Fruit fly (Drosophila melanogaster) whole organism, embryonic: Measurements from ENCODE around the gene GstD5.

ENCODE experiments used
- B-H2 ChIP-seq: fragments of 200-800 bp; sonication (Bioruptor generic); optimal IDR thresholded peaks from 2 replicates; lab custom pipeline; 2018; ENCODE audit warnings: missing biosample characterization, mild to moderate bottlenecking, missing genetic modification characterization
- BEAF-32 ChIP-seq: fragments of 200-800 bp; sonication (Bioruptor generic); optimal IDR thresholded peaks from 3 replicates; lab custom pipeline; 2017; ENCODE audit warnings: missing biosample characterization, missing genetic modification characterization, mild to moderate bottlenecking, moderate library complexity, missing genetic modification reagents
- CG10959 ChIP-seq: fragments of 200-800 bp; sonication (Bioruptor generic); IDR thresholded peaks from 2 replicates; pipeline ENCODE4 v1.3.6; 2022; ENCODE audit warnings: missing biosample characterization, missing genetic modification characterization
- CG11560 ChIP-seq: fragments of 200-800 bp; sonication (Bioruptor generic); IDR thresholded peaks from 3 replicates; pipeline ENCODE4 v1.3.6; 2022; ENCODE audit warnings: missing biosample characterization, missing genetic modification characterization
- CG14014 ChIP-seq: fragments of 200-800 bp; sonication (Bioruptor generic); IDR thresholded peaks from 2 replicates; pipeline ENCODE4 v1.3.6; 2022; ENCODE audit warnings: missing biosample characterization, missing genetic modification characterization
- CG15073 ChIP-seq: fragments of 200-800 bp; sonication (Bioruptor generic); optimal IDR thresholded peaks from 2 replicates; lab custom pipeline; 2016; ENCODE audit warnings: missing biosample characterization, missing genetic modification characterization
- CG15514 ChIP-seq: fragments of 200-800 bp; sonication (Bioruptor generic); optimal IDR thresholded peaks from 3 replicates; lab custom pipeline; 2017; ENCODE audit warnings: missing biosample characterization, missing genetic modification characterization, mild to moderate bottlenecking, moderate library complexity, missing genetic modification reagents
- CG16813 ChIP-seq: fragments of 200-800 bp; sonication (Bioruptor generic); IDR thresholded peaks from 3 replicates; pipeline ENCODE4 v1.3.6; 2022; ENCODE audit warnings: missing biosample characterization, missing genetic modification characterization; ENCODE audit not compliant: partially characterized antibody
- CG18262 ChIP-seq: fragments of 200-800 bp; optimal IDR thresholded peaks from 3 replicates; lab custom pipeline; 2019; ENCODE audit warnings: missing biosample characterization, mild to moderate bottlenecking, missing genetic modification characterization, moderate library complexity
- CG2116 ChIP-seq: fragments of 200-800 bp; sonication (Bioruptor generic); optimal IDR thresholded peaks from 3 replicates; lab custom pipeline; 2018; ENCODE audit warnings: missing biosample characterization, mild to moderate bottlenecking, missing genetic modification characterization
- CG30020 ChIP-seq: fragments of 200-800 bp; optimal IDR thresholded peaks from 2 replicates; lab custom pipeline; 2019; ENCODE audit warnings: missing biosample characterization, mild to moderate bottlenecking, missing genetic modification characterization, moderate library complexity
- CG34422 ChIP-seq: fragments of 200-800 bp; sonication (Bioruptor generic); IDR thresholded peaks from 3 replicates; pipeline ENCODE4 v1.3.6; 2022; ENCODE audit warnings: missing biosample characterization, missing genetic modification characterization
- CG9437 ChIP-seq: fragments of 200-800 bp; sonication (Bioruptor generic); optimal IDR thresholded peaks from 2 replicates; lab custom pipeline; 2018; ENCODE audit warnings: missing biosample characterization, mild to moderate bottlenecking, missing genetic modification characterization
- CG9797 ChIP-seq: fragments of 200-800 bp; sonication (Bioruptor generic); optimal IDR thresholded peaks from 3 replicates; lab custom pipeline; 2018; ENCODE audit warnings: missing biosample characterization, mild to moderate bottlenecking, missing genetic modification characterization
- Dek ChIP-seq: fragments of 200-800 bp; sonication (Bioruptor generic); optimal IDR thresholded peaks from 3 replicates; lab custom pipeline; 2019; ENCODE audit warnings: missing biosample characterization, mild to moderate bottlenecking, missing genetic modification characterization, moderate library complexity
- Dfd ChIP-seq, 2 experiments: fragments of >200 bp; optimal IDR thresholded peaks; 2 replicates each; lab custom pipeline; 2017; ENCODE audit warnings: missing biosample characterization in 2 of 2, missing genetic modification characterization in 2 of 2
- Dll ChIP-seq: fragments of 200-800 bp; sonication (Bioruptor generic); IDR thresholded peaks from 4 replicates; pipeline ENCODE4 v1.3.6; 2022; ENCODE audit warnings: missing biosample characterization, missing genetic modification characterization; ENCODE audit not compliant: partially characterized antibody
- Dref ChIP-seq: fragments of 200-800 bp; sonication (Bioruptor generic); IDR thresholded peaks from 2 replicates; pipeline ENCODE4 v1.3.6; 2022; ENCODE audit warnings: missing biosample characterization, missing genetic modification characterization
- Ets65A ChIP-seq: fragments of 200-800 bp; sonication (Bioruptor generic); peaks from one replicate; lab custom pipeline; 2016; ENCODE audit warnings: missing biosample characterization, missing genetic modification characterization
- GATAe ChIP-seq: fragments of 200-800 bp; sonication (Bioruptor generic); conservative IDR thresholded peaks from 2 replicates; pipeline ENCODE4 v1.3.6; 2022; ENCODE audit warnings: missing biosample characterization, missing genetic modification characterization
- HLH4C ChIP-seq: fragments of 200-800 bp; sonication (Bioruptor generic); IDR thresholded peaks from 3 replicates; pipeline ENCODE4 v1.3.6; 2022; ENCODE audit warnings: missing biosample characterization, missing genetic modification characterization; ENCODE audit not compliant: partially characterized antibody
- HmgZ ChIP-seq: fragments of 200-800 bp; sonication (Bioruptor generic); optimal IDR thresholded peaks from 2 replicates; lab custom pipeline; 2018; ENCODE audit warnings: missing biosample characterization, mild to moderate bottlenecking, missing genetic modification characterization
- Nf-YB ChIP-seq: fragments of 200-800 bp; sonication (Bioruptor generic); optimal IDR thresholded peaks from 3 replicates; lab custom pipeline; 2019; ENCODE audit warnings: missing biosample characterization, mild to moderate bottlenecking, missing genetic modification characterization, moderate library complexity
- PHDP ChIP-seq: fragments of 200-800 bp; sonication (Bioruptor generic); optimal IDR thresholded peaks from 3 replicates; lab custom pipeline; 2018; ENCODE audit warnings: missing biosample characterization, mild to moderate bottlenecking, missing genetic modification characterization, moderate library complexity
- Rfx ChIP-seq: fragments of 200-800 bp; sonication (Bioruptor generic); IDR thresholded peaks from 2 replicates; pipeline ENCODE4 v1.3.6; 2022; ENCODE audit warnings: missing biosample characterization, missing genetic modification characterization
- Sry-β ChIP-seq: fragments of 200-800 bp; sonication (Bioruptor generic); optimal IDR thresholded peaks from 2 replicates; lab custom pipeline; 2018; ENCODE audit warnings: missing biosample characterization, mild to moderate bottlenecking, missing genetic modification characterization, moderate library complexity
- Sry-δ ChIP-seq: fragments of 200-800 bp; sonication (Bioruptor generic); optimal IDR thresholded peaks from 2 replicates; lab custom pipeline; 2016; ENCODE audit warnings: missing biosample characterization, missing genetic modification characterization
- Xbp1 ChIP-seq: fragments of 200-800 bp; sonication (Bioruptor generic); optimal IDR thresholded peaks from 3 replicates; lab custom pipeline; 2016; ENCODE audit warnings: missing biosample characterization, mild to moderate bottlenecking, missing genetic modification characterization
- amos ChIP-seq: fragments of 200-800 bp; sonication (Bioruptor generic); IDR thresholded peaks from 2 replicates; pipeline ENCODE4 v1.3.6; 2022; ENCODE audit warnings: missing biosample characterization, missing genetic modification characterization; ENCODE audit not compliant: partially characterized antibody
- bigmax ChIP-seq: fragments of 200-800 bp; sonication (Bioruptor generic); optimal IDR thresholded peaks from 2 replicates; lab custom pipeline; 2018; ENCODE audit warnings: missing biosample characterization, mild to moderate bottlenecking, missing genetic modification characterization
- caup ChIP-seq: fragments of 200-800 bp; sonication (Bioruptor generic); optimal IDR thresholded peaks from 3 replicates; lab custom pipeline; 2017; ENCODE audit warnings: missing biosample characterization, mild to moderate bottlenecking, missing genetic modification characterization, moderate library complexity; ENCODE audit not compliant: severe bottlenecking
- crp ChIP-seq, 2 experiments: fragments of 200-800 bp; sonication (Bioruptor generic); optimal IDR thresholded peaks; 2 replicates in 1 of 2; 3 replicates in 1 of 2; lab custom pipeline; 2017; ENCODE audit warnings: missing biosample characterization in 2 of 2, missing genetic modification characterization in 2 of 2, mild to moderate bottlenecking in 1 of 2, moderate library complexity in 1 of 2
- fu2 ChIP-seq: fragments of 200-800 bp; sonication (Bioruptor generic); optimal IDR thresholded peaks from 2 replicates; lab custom pipeline; 2016; ENCODE audit warnings: missing biosample characterization, missing genetic modification characterization
- gfzf ChIP-seq: fragments of 200-800 bp; sonication (Bioruptor generic); optimal IDR thresholded peaks from 2 replicates; lab custom pipeline; 2016; ENCODE audit warnings: missing biosample characterization, mild to moderate bottlenecking, missing genetic modification characterization, moderate library complexity
- gsb-n ChIP-seq: fragments of 200-800 bp; sonication (Bioruptor generic); optimal IDR thresholded peaks from 3 replicates; lab custom pipeline; 2018; ENCODE audit warnings: missing biosample characterization, mild to moderate bottlenecking, missing genetic modification characterization
- insv ChIP-seq, 2 experiments: fragments of 200-800 bp; sonication (Bioruptor generic); optimal IDR thresholded peaks; 3 replicates each; lab custom pipeline; 2016 to 2018; ENCODE audit warnings: missing biosample characterization in 2 of 2, missing genetic modification characterization in 2 of 2
- jumu ChIP-seq: fragments of 200-800 bp; sonication (Bioruptor generic); optimal IDR thresholded peaks from 3 replicates; lab custom pipeline; 2016; ENCODE audit warnings: missing biosample characterization, missing genetic modification characterization
- kah ChIP-seq: fragments of 200-800 bp; sonication (Bioruptor generic); optimal IDR thresholded peaks from 2 replicates; lab custom pipeline; 2018; ENCODE audit warnings: missing biosample characterization, mild to moderate bottlenecking, missing genetic modification characterization
- knrl ChIP-seq: fragments of 200-800 bp; sonication (Bioruptor generic); IDR thresholded peaks from 3 replicates; pipeline ENCODE4 v1.3.6; 2022; ENCODE audit warnings: missing biosample characterization, missing genetic modification characterization; ENCODE audit not compliant: partially characterized antibody
- lola ChIP-seq, 3 experiments: fragments of >200 bp in 2 of 3; fragments of 200-800 bp in 1 of 3; sonication (Bioruptor generic) in 1 of 3; optimal IDR thresholded peaks; 2 replicates each; lab custom pipeline; 2017 to 2019; ENCODE audit warnings: missing biosample characterization in 3 of 3, missing genetic modification characterization in 3 of 3, mild to moderate bottlenecking in 1 of 3, moderate library complexity in 1 of 3
- odd ChIP-seq: fragments of 200-800 bp; sonication (Bioruptor generic); optimal IDR thresholded peaks from 2 replicates; lab custom pipeline; 2017; ENCODE audit warnings: missing biosample characterization, mild to moderate bottlenecking, missing genetic modification characterization
- slbo ChIP-seq: fragments of 200-800 bp; sonication (Bioruptor generic); IDR thresholded peaks from 2 replicates; pipeline ENCODE4 v1.3.6; 2022; ENCODE audit warnings: missing biosample characterization, missing genetic modification characterization
- stwl ChIP-seq: fragments of 200-800 bp; sonication (Bioruptor generic); optimal IDR thresholded peaks from 3 replicates; lab custom pipeline; 2018; ENCODE audit warnings: missing biosample characterization, mild to moderate bottlenecking, missing genetic modification characterization, moderate library complexity
- trem ChIP-seq: fragments of 200-800 bp; optimal IDR thresholded peaks from 3 replicates; lab custom pipeline; 2019; ENCODE audit warnings: missing biosample characterization, mild to moderate bottlenecking, missing genetic modification characterization, moderate library complexity

The GstD5 gene

DNA sequence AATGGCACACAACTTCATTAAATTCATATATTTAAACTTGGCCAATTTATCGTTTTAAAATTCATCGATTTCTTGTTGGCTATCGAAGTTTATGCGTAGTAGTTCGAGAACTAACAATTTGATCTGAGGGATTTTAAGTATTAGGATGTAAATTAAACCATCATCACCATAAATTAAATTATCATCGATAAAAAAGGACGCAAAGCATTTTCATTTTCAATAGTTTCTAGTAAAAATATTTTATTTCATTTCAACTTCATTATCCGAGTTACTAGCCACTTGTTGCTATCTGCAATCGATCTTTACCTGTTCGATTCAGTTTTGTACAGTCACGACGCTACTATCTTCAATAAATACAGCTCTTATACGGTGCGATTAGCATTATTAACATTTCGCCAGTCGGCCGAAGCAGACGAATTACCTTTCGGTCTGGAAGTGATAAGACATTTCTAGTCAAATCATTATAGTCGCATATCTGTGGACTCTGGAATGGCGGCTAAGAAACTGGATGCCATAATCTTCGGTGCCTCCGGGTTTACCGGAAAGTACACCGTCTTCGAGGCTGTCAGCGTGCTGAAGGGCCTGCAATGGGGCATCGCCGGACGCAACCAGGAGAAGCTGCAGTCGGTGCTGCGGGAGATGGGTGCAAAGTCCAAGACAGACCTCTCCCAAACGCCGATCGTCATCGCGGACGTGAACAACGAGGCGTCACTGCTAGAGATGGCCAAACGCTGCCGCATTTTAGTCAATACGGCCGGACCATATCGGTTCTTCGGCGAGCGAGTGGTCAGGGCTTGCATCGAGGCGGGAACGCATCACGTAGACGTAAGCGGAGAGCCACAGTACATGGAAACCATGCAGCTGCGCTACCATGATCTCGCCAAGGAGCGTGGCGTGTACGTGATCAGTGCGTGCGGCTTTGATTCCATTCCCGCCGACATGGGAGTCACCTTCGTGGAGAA lies 31.0 kb downstream of the GstD5 start, which contains the start of gene CG5167 (continued):
- TF ChIP-seq insv (GFP tag; optimal IDR thresholded peaks at IDR 0.05; lab: Kevin White, UChicago) (peak in 1 of 2 experiments; percentile 4), gfzf (GFP tag; lab: Kevin White, UChicago) (no peak), CG18262 (tag; lab: Kevin White, UChicago) (peak; percentile 58), Dek (tag; lab: Kevin White, UChicago) (peak; percentile 47), lola (GFP tag; optimal IDR thresholded peaks at IDR 0.05; lab: Kevin White, UChicago) (peak in 1 of 3 experiments; percentile 49), Dref (GFP tag; lab: Robert Waterston, UW) (peak; percentile 49), Ets65A (GFP tag; lab: Kevin White, UChicago) (peak; percentile 44)

DNA sequence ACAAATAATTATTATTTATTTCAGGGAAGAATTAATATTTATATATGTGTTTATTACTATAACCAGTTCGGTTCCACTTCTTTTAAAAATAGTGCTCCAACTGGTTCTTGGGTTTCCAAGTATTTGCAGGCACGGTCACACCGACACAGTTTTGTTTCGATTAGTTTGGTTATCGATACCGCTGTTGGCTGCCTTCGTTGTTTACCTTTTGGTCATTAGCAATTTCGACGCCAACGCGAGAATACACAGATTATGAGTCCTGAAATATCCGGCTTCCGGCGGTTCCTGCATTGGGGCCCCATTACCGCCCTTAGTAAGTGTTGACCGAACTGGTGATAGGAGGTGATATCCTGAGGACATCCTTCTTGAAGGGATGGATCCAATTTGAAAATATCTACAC lies 32.6 kb downstream of the GstD5 start, which contains the start of gene CG5196:
TSS of gene CG5196 (plus strand) at position 157 of the 400 bp plus-strand sequence.
- TF ChIP-seq Rfx (GFP tag; lab: Robert Waterston, UW) (peak; percentile 26; the same call in 1 of the 2 replicates), CG9437 (GFP tag; lab: Kevin White, UChicago) (no peak), CG10959 (GFP tag; lab: Robert Waterston, UW) (no peak), BEAF-32 (GFP tag; lab: Kevin White, UChicago) (peak; percentile 73), slbo (GFP tag; lab: Robert Waterston, UW) (no peak; the same call in 1 of the 2 replicates), HLH4C (GFP tag; lab: Robert Waterston, UW) (peak; percentile 70), Sry-δ (GFP tag; lab: Kevin White, UChicago) (peak; percentile 56), PHDP (tag; lab: Kevin White, UChicago) (peak; percentile 40), Dfd (GFP tag; optimal IDR thresholded peaks at IDR 0.05; lab: Kevin White, UChicago) (no peak), CG16813 (GFP tag; lab: Robert Waterston, UW) (peak; percentile 52; the same call in 2 of the 3 replicates), caup (peak; percentile 18), CG15514 (peak; percentile 99), CG15073 (GFP tag; lab: Kevin White, UChicago) (no peak), kah (GFP tag; lab: Kevin White, UChicago) (peak; percentile 17), knrl (GFP tag; lab: Robert Waterston, UW) (peak; percentile 66), Nf-YB (peak; percentile 29), CG14014 (no peak; the same call in 1 of the 2 replicates), CG9797 (peak; percentile 88), CG30020 (tag; lab: Kevin White, UChicago) (peak; percentile 61), stwl (tag; lab: Kevin White, UChicago) (peak; percentile 94), jumu (GFP tag; lab: Kevin White, UChicago) (peak; percentile 5), gfzf (GFP tag; lab: Kevin White, UChicago) (peak; percentile 75), crp (GFP tag; optimal IDR thresholded peaks at IDR 0.05; lab: Kevin White, UChicago) (no peak), Xbp1 (peak; percentile 12), CG2116 (GFP tag; lab: Kevin White, UChicago) (peak; percentile 73), B-H2 (peak; percentile 51), gsb-n (tag; lab: Kevin White, UChicago) (peak; percentile 20), CG11560 (tag; lab: Robert Waterston, UW) (no peak), fu2 (GFP tag; lab: Kevin White, UChicago) (no peak), CG34422 (GFP tag; lab: Robert Waterston, UW) (peak; percentile 84; the same call in 2 of the 3 replicates), amos (GFP tag; lab: Robert Waterston, UW) (peak; percentile 76), GATAe (GFP tag; lab: Robert Waterston, UW) (no peak), bigmax (peak; percentile 47), Dll (GFP tag; lab: Robert Waterston, UW) (peak; percentile 64), Sry-β (GFP tag; lab: Kevin White, UChicago) (peak; percentile 34), odd (GFP tag; lab: Kevin White, UChicago) (no peak), trem (tag; lab: Kevin White, UChicago) (peak; percentile 76), HmgZ (peak; percentile 81)
